Fruit fly (Drosophila melanogaster) whole organism, pupa: Measurements from ENCODE around the gene CG33664.
"Not testable (repeated sequence)": the region's sequence is repeated elsewhere in the genome, so short reads cannot be mapped to it uniquely, and the experiment has no call there.

ENCODE experiments used
- CG17806 ChIP-seq: fragments of 200-800 bp; sonication (Bioruptor generic); optimal IDR thresholded peaks from 2 replicates; lab custom pipeline; 2018; ENCODE audit warnings: missing biosample characterization, mild to moderate bottlenecking, missing genetic modification characterization, moderate library complexity
- CG34367 ChIP-seq: fragments of 200-800 bp; sonication (Bioruptor generic); optimal IDR thresholded peaks from 2 replicates; lab custom pipeline; 2018; ENCODE audit warnings: missing biosample characterization, mild to moderate bottlenecking, missing genetic modification characterization
- CG8301 ChIP-seq: fragments of 200-800 bp; sonication (Bioruptor generic); optimal IDR thresholded peaks from 2 replicates; lab custom pipeline; 2018; ENCODE audit warnings: missing biosample characterization, mild to moderate bottlenecking, missing genetic modification characterization
- Snoo ChIP-seq: fragments of 200-800 bp; sonication (Bioruptor generic); optimal IDR thresholded peaks from 3 replicates; lab custom pipeline; 2017; ENCODE audit warnings: missing biosample characterization, mild to moderate bottlenecking, missing genetic modification characterization, inconsistent platforms
- fd96Ca ChIP-seq: fragments of 200-800 bp; sonication (Bioruptor generic); IDR thresholded peaks from 3 replicates; pipeline ENCODE4 v1.3.6; 2022; ENCODE audit warnings: missing biosample characterization, missing genetic modification characterization

dm6 chrX:6419334-6419733 lies 35.3 kb downstream of the CG33664 start, which contains the start of gene CG33668:
- TF ChIP-seq CG8301 (tag; lab: Kevin White, UChicago); fd96Ca; CG34367 (tag; lab: Kevin White, UChicago); Snoo (tag; lab: Kevin White, UChicago); CG17806 (tag; lab: Kevin White, UChicago): not testable (repeated sequence)
